Fruit fly (Drosophila melanogaster) whole organism, embryonic: Measurements from ENCODE around the gene Ir92a.

Experiments
- Asciz ChIP-seq: fragments of 200-800 bp; sonication (Bioruptor generic); optimal IDR thresholded peaks from 2 replicates; lab custom pipeline; 2017; ENCODE audit warnings: missing biosample characterization, mild to moderate bottlenecking, missing genetic modification characterization, missing genetic modification reagents
- B-H1 ChIP-seq: fragments of 200-800 bp; sonication (Bioruptor generic); IDR thresholded peaks from 3 replicates; pipeline ENCODE4 v1.3.6; 2022; ENCODE audit warnings: missing biosample characterization, missing genetic modification characterization
- Bgb ChIP-seq: fragments of 200-800 bp; sonication (Bioruptor generic); IDR thresholded peaks from 2 replicates; pipeline ENCODE4 v1.3.6; 2022; ENCODE audit warnings: missing biosample characterization, missing genetic modification characterization; ENCODE audit not compliant: partially characterized antibody
- CG10431 ChIP-seq: fragments of 200-800 bp; sonication (Bioruptor generic); optimal IDR thresholded peaks from 3 replicates; lab custom pipeline; 2018; ENCODE audit warnings: missing biosample characterization, mild to moderate bottlenecking, missing genetic modification characterization
- CG11093 ChIP-seq: fragments of 200-800 bp; sonication (Bioruptor generic); IDR thresholded peaks from 3 replicates; pipeline ENCODE4 v1.3.6; 2022; ENCODE audit warnings: missing biosample characterization, missing genetic modification characterization
- CG13424 ChIP-seq: fragments of 200-800 bp; sonication (Bioruptor generic); optimal IDR thresholded peaks from 2 replicates; lab custom pipeline; 2019; ENCODE audit warnings: missing biosample characterization, mild to moderate bottlenecking, missing genetic modification characterization, moderate library complexity
- CG15479 ChIP-seq: fragments of 200-800 bp; sonication (Bioruptor generic); optimal IDR thresholded peaks from 3 replicates; lab custom pipeline; 2019; ENCODE audit warnings: missing biosample characterization, mild to moderate bottlenecking, missing genetic modification characterization, moderate library complexity
- CG17829 ChIP-seq: fragments of 200-800 bp; optimal IDR thresholded peaks from 2 replicates; lab custom pipeline; 2019; ENCODE audit warnings: missing biosample characterization, mild to moderate bottlenecking, missing genetic modification characterization, moderate library complexity
- CG18476 ChIP-seq: fragments of 200-800 bp; sonication (Bioruptor generic); optimal IDR thresholded peaks from 2 replicates; lab custom pipeline; 2016; ENCODE audit warnings: missing biosample characterization, mild to moderate bottlenecking, missing genetic modification characterization
- CG2120 ChIP-seq: fragments of 200-800 bp; sonication (Bioruptor generic); optimal IDR thresholded peaks from 3 replicates; lab custom pipeline; 2016; ENCODE audit warnings: missing biosample characterization, missing genetic modification characterization
- CG30403 ChIP-seq: fragments of 200-800 bp; sonication (Bioruptor generic); optimal IDR thresholded peaks from 3 replicates; lab custom pipeline; 2016; ENCODE audit warnings: missing biosample characterization, missing genetic modification characterization
- CG32532 ChIP-seq: fragments of 200-800 bp; sonication (Bioruptor generic); IDR thresholded peaks from 2 replicates; pipeline ENCODE4 v1.3.6; 2022; ENCODE audit warnings: missing biosample characterization, missing genetic modification characterization
- CG3726 ChIP-seq: fragments of 200-800 bp; sonication (Bioruptor generic); IDR thresholded peaks from 3 replicates; pipeline ENCODE4, ENCODE4 v1.3.6; 2022; ENCODE audit warnings: missing biosample characterization, missing genetic modification characterization
- CG7963 ChIP-seq: fragments of 200-800 bp; sonication (Bioruptor generic); IDR thresholded peaks from 3 replicates; pipeline ENCODE4 v1.3.6; 2022; ENCODE audit warnings: missing biosample characterization, missing genetic modification characterization; ENCODE audit not compliant: partially characterized antibody
- CG9437 ChIP-seq: fragments of 200-800 bp; sonication (Bioruptor generic); optimal IDR thresholded peaks from 2 replicates; lab custom pipeline; 2018; ENCODE audit warnings: missing biosample characterization, mild to moderate bottlenecking, missing genetic modification characterization
- Camta ChIP-seq: fragments of 200-800 bp; sonication (Bioruptor generic); optimal IDR thresholded peaks from 2 replicates; lab custom pipeline; 2016; ENCODE audit warnings: missing biosample characterization, missing genetic modification characterization
- D ChIP-seq, 2 experiments: fragments of 200-800 bp in 1 of 2; fragments of >200 bp in 1 of 2; sonication (Bioruptor generic) in 1 of 2; optimal IDR thresholded peaks; 2 replicates in 1 of 2; 3 replicates in 1 of 2; lab custom pipeline; 2017; ENCODE audit warnings: mild to moderate bottlenecking in 1 of 2, missing biosample characterization in 1 of 2, missing genetic modification characterization in 1 of 2, missing genetic modification reagents in 1 of 2
- Dll ChIP-seq: fragments of 200-800 bp; sonication (Bioruptor generic); IDR thresholded peaks from 4 replicates; pipeline ENCODE4 v1.3.6; 2022; ENCODE audit warnings: missing biosample characterization, missing genetic modification characterization; ENCODE audit not compliant: partially characterized antibody
- Eip74EF ChIP-seq, 2 experiments: fragments of 200-800 bp in 1 of 2; fragments of >200 bp in 1 of 2; sonication (Bioruptor generic) in 1 of 2; optimal IDR thresholded peaks; 2 replicates each; lab custom pipeline; 2017 to 2019; ENCODE audit warnings: missing biosample characterization in 2 of 2, missing genetic modification characterization in 2 of 2, mild to moderate bottlenecking in 1 of 2, moderate library complexity in 1 of 2
- Fer2 ChIP-seq: fragments of 200-800 bp; sonication (Bioruptor generic); optimal IDR thresholded peaks from 2 replicates; lab custom pipeline; 2018; ENCODE audit warnings: missing biosample characterization, mild to moderate bottlenecking, missing genetic modification characterization, moderate library complexity
- Hand ChIP-seq: fragments of 200-800 bp; sonication (Bioruptor generic); optimal IDR thresholded peaks from 2 replicates; lab custom pipeline; 2017; ENCODE audit warnings: mild to moderate bottlenecking, missing biosample characterization, missing genetic modification reagents, missing genetic modification characterization
- HmgZ ChIP-seq: fragments of 200-800 bp; sonication (Bioruptor generic); optimal IDR thresholded peaks from 2 replicates; lab custom pipeline; 2018; ENCODE audit warnings: missing biosample characterization, mild to moderate bottlenecking, missing genetic modification characterization
- Jarid2 ChIP-seq: fragments of 200-800 bp; sonication (Bioruptor generic); optimal IDR thresholded peaks from 3 replicates; lab custom pipeline; 2017; ENCODE audit warnings: mild to moderate bottlenecking, missing biosample characterization, missing genetic modification reagents, missing genetic modification characterization
- Mad ChIP-seq: fragments of 200-800 bp; sonication (Bioruptor generic); optimal IDR thresholded peaks from 2 replicates; lab custom pipeline; 2016; ENCODE audit warnings: missing biosample characterization, missing genetic modification characterization
- Nf-YC ChIP-seq: fragments of 200-800 bp; optimal IDR thresholded peaks from 3 replicates; lab custom pipeline; 2019; ENCODE audit warnings: missing biosample characterization, mild to moderate bottlenecking, missing genetic modification characterization, moderate library complexity
- Vsx1 ChIP-seq: fragments of 200-800 bp; sonication (Bioruptor generic); optimal IDR thresholded peaks from 2 replicates; lab custom pipeline; 2017; ENCODE audit warnings: missing biosample characterization, mild to moderate bottlenecking, missing genetic modification characterization, missing genetic modification reagents
- ap ChIP-seq: fragments of 200-800 bp; sonication (Bioruptor generic); IDR thresholded peaks from 2 replicates; pipeline ENCODE4 v1.3.6; 2022; ENCODE audit warnings: missing biosample characterization, missing genetic modification characterization
- bigmax ChIP-seq: fragments of 200-800 bp; sonication (Bioruptor generic); optimal IDR thresholded peaks from 2 replicates; lab custom pipeline; 2018; ENCODE audit warnings: missing biosample characterization, mild to moderate bottlenecking, missing genetic modification characterization
- bowl ChIP-seq: fragments of 200-800 bp; sonication (Bioruptor generic); IDR thresholded peaks from 2 replicates; pipeline ENCODE4 v1.3.6; 2022; ENCODE audit warnings: missing biosample characterization, missing genetic modification characterization
- cas ChIP-seq: fragments of 200-800 bp; sonication (Bioruptor generic); IDR thresholded peaks from 2 replicates; pipeline ENCODE4 v1.3.6; 2022; ENCODE audit warnings: missing biosample characterization, missing genetic modification characterization
- cg ChIP-seq: fragments of 200-800 bp; sonication (Bioruptor generic); optimal IDR thresholded peaks from 3 replicates; lab custom pipeline; 2019; ENCODE audit warnings: missing biosample characterization, mild to moderate bottlenecking, missing genetic modification characterization, moderate library complexity
- corto ChIP-seq: fragments of 200-800 bp; sonication (Bioruptor generic); optimal IDR thresholded peaks from 2 replicates; lab custom pipeline; 2016; ENCODE audit warnings: missing biosample characterization, mild to moderate bottlenecking, missing genetic modification characterization, moderate library complexity
- crc ChIP-seq: fragments of 200-800 bp; sonication (Bioruptor generic); optimal IDR thresholded peaks from 2 replicates; lab custom pipeline; 2016; ENCODE audit warnings: missing biosample characterization, missing genetic modification characterization
- croc ChIP-seq: fragments of 200-800 bp; sonication (Bioruptor generic); conservative IDR thresholded peaks from 3 replicates; pipeline ENCODE4 v1.3.6; 2022; ENCODE audit warnings: missing biosample characterization, missing genetic modification characterization
- dmrt99B ChIP-seq: fragments of 200-800 bp; sonication (Bioruptor generic); optimal IDR thresholded peaks from 2 replicates; lab custom pipeline; 2018; ENCODE audit warnings: missing biosample characterization, mild to moderate bottlenecking, missing genetic modification characterization, moderate library complexity
- fd64A ChIP-seq: fragments of 200-800 bp; sonication (Bioruptor generic); optimal IDR thresholded peaks from 3 replicates; lab custom pipeline; 2018; ENCODE audit warnings: missing biosample characterization, mild to moderate bottlenecking, missing genetic modification characterization
- gcm2 ChIP-seq: fragments of 200-800 bp; sonication (Bioruptor generic); optimal IDR thresholded peaks from 2 replicates; lab custom pipeline; 2016; ENCODE audit warnings: missing biosample characterization, missing genetic modification characterization
- gt ChIP-seq: fragments of 200-800 bp; sonication (Bioruptor generic); IDR thresholded peaks from 2 replicates; pipeline ENCODE4 v1.3.6; 2022; ENCODE audit warnings: missing biosample characterization, missing genetic modification characterization
- lmd ChIP-seq: fragments of 200-800 bp; sonication (Bioruptor generic); IDR thresholded peaks from 2 replicates; pipeline ENCODE4 v1.3.6; 2022; ENCODE audit warnings: missing biosample characterization, missing genetic modification characterization
- nau ChIP-seq: fragments of 200-800 bp; sonication (Bioruptor generic); optimal IDR thresholded peaks from 3 replicates; lab custom pipeline; 2017; ENCODE audit warnings: missing biosample characterization, mild to moderate bottlenecking, missing genetic modification characterization, missing genetic modification reagents
- pfk ChIP-seq: fragments of 200-800 bp; sonication (Bioruptor generic); optimal IDR thresholded peaks from 2 replicates; lab custom pipeline; 2018; ENCODE audit warnings: missing biosample characterization, mild to moderate bottlenecking, missing genetic modification characterization, moderate library complexity
- rib ChIP-seq: fragments of 200-800 bp; sonication (Bioruptor generic); IDR thresholded peaks from 2 replicates; pipeline ENCODE4 v1.3.6; 2022; ENCODE audit warnings: missing biosample characterization, missing genetic modification characterization
- run ChIP-seq: fragments of 200-800 bp; sonication (Bioruptor generic); optimal IDR thresholded peaks from 3 replicates; lab custom pipeline; 2018; ENCODE audit warnings: missing biosample characterization, mild to moderate bottlenecking, missing genetic modification characterization
- sob ChIP-seq: fragments of 200-800 bp; sonication (Bioruptor generic); IDR thresholded peaks from 2 replicates; pipeline ENCODE4 v1.3.6; 2022; ENCODE audit warnings: missing biosample characterization, missing genetic modification characterization
- sqz ChIP-seq: fragments of 200-800 bp; sonication (Bioruptor generic); optimal IDR thresholded peaks from 3 replicates; lab custom pipeline; 2018; ENCODE audit warnings: missing biosample characterization, mild to moderate bottlenecking, missing genetic modification characterization
- ttk ChIP-seq: fragments of 200-800 bp; sonication (Bioruptor generic); IDR thresholded peaks from 2 replicates; pipeline ENCODE4 v2.1.2; 2022; ENCODE audit warnings: missing biosample characterization, missing genetic modification characterization
- vfl ChIP-seq: fragments of 200-800 bp; sonication (Bioruptor generic); optimal IDR thresholded peaks from 2 replicates; lab custom pipeline; 2016; ENCODE audit warnings: missing biosample characterization, missing genetic modification characterization
- zen2 ChIP-seq: fragments of 200-800 bp; sonication (Bioruptor generic); IDR thresholded peaks from 3 replicates; pipeline ENCODE4 v1.3.6; 2022; ENCODE audit warnings: missing biosample characterization, missing genetic modification characterization; ENCODE audit not compliant: partially characterized antibody

Ir92a gene

DNA sequence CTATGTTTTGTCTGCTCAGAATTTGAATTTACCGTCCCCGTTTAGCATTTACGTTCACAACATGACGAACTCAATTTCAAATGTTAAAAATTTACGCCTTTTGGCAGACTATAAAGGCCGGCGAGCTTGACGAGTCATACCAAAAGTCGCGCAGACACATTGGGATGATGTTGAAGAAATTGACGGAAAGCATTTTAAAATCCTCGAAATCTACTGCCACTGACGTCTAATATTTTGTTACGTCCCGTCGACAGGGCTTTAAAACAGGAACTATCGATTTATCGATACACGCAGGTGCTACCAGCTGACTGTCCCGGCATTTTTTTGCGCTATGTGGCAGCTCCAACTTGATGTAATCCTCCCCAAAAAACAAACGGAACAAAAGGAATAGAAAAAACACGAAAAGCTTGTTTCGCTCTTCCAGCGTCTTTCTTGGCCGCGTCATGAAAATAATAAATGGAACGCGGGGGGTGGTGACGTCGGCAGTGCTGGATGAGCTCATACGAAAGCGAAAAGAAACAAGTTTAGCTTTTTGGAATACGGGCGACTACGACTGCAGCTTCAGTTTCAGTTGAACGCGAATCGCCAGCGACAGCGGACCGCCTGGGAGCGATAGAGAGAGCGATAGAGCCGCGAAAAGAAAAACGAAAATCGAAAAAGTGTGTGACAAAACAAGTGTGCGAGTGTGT lies 29.7 kb upstream of the Ir92a start, which contains the start of gene Orp8 (continued):
- TF ChIP-seq D (optimal IDR thresholded peaks at IDR 0.05; lab: Kevin White, UChicago) (no peak), D (GFP tag; optimal IDR thresholded peaks at IDR 0.05; lab: Kevin White, UChicago) (no peak), Mad (no peak), Vsx1 (GFP tag; lab: Kevin White, UChicago) (no peak), cas (GFP tag; lab: Robert Waterston, UW) (no peak), B-H1 (GFP tag; lab: Robert Waterston, UW) (no peak), HmgZ (peak; percentile 17), lmd (GFP tag; lab: Robert Waterston, UW) (no peak), CG11093 (GFP tag; lab: Robert Waterston, UW) (no peak), CG18476 (GFP tag; lab: Kevin White, UChicago) (no peak), CG7963 (GFP tag; lab: Robert Waterston, UW) (0 out of 3 replicates have a peak, but pooled peaks have one; percentile 30), Fer2 (no peak), run (tag; lab: Kevin White, UChicago) (no peak), dmrt99B (tag; lab: Kevin White, UChicago) (no peak), rib (GFP tag; lab: Robert Waterston, UW) (peak; percentile 69), nau (no peak), Hand (peak; percentile 67), vfl (GFP tag; lab: Kevin White, UChicago) (no peak), bowl (GFP tag; lab: Robert Waterston, UW) (no peak), Bgb (GFP tag; lab: Robert Waterston, UW) (peak; percentile 47), Jarid2 (GFP tag; lab: Kevin White, UChicago) (peak; percentile 83), pfk (GFP tag; lab: Kevin White, UChicago) (peak; percentile 89), gt (GFP tag; lab: Robert Waterston, UW) (no peak), zen2 (no peak), sqz (GFP tag; lab: Kevin White, UChicago) (peak; percentile 33), cg (GFP tag; lab: Kevin White, UChicago) (peak; percentile 80), crc (peak; percentile 9), CG9437 (peak; percentile 98), Asciz (peak; percentile 55), CG30403 (GFP tag; lab: Kevin White, UChicago) (no peak), Eip74EF (GFP tag; optimal IDR thresholded peaks at IDR 0.05; lab: Kevin White, UChicago) (peak in 1 of 2 experiments; percentile 47), Dll (peak; percentile 62; the same call in 2 of the 4 replicates), CG10431 (GFP tag; lab: Kevin White, UChicago) (no peak), corto (GFP tag; lab: Kevin White, UChicago) (peak; percentile 19), CG2120 (GFP tag; lab: Kevin White, UChicago) (no peak), bigmax (GFP tag; lab: Kevin White, UChicago) (no peak), CG17829 (tag; lab: Kevin White, UChicago) (no peak), croc (no peak), CG32532 (GFP tag; lab: Robert Waterston, UW) (peak; percentile 55), fd64A (no peak), CG3726 (no peak), CG15479 (GFP tag; lab: Kevin White, UChicago) (no peak), ttk (GFP tag; lab: Robert Waterston, UW) (no peak), gcm2 (GFP tag; lab: Kevin White, UChicago) (peak; percentile 31), sob (GFP tag; lab: Robert Waterston, UW) (peak; percentile 30; the same call in 1 of the 2 replicates), Camta (no peak), CG13424 (no peak), ap (GFP tag; lab: Robert Waterston, UW) (no peak), Nf-YC (tag; lab: Kevin White, UChicago) (peak; percentile 43)
